Worm (Caenorhabditis elegans): ENCODE data around the gene F37C12.21.

Gene F37C12.21

ce11 chrIII:7166664-7167567 lies 21.2 kb upstream of the F37C12.21 start (continued):
- TF ChIP-seq T26A5.8 (tag; optimal IDR thresholded peaks at IDR 0.05) (no peak), madf-3 (GFP tag; IDR thresholded peaks at IDR 0.05) (no peak), somi-1 (GFP tag; optimal IDR thresholded peaks at IDR 0.05) (peak; percentile 4), B0035.1 (tag; optimal IDR thresholded peaks at IDR 0.05) (no peak), nhr-27 (tag; optimal IDR thresholded peaks at IDR 0.05) (no peak), egrh-3 (GFP tag; IDR thresholded peaks at IDR 0.05) (no peak), K11D2.4 (GFP tag; IDR thresholded peaks at IDR 0.05) (no peak), hmg-20 (GFP tag; IDR thresholded peaks at IDR 0.05) (no peak), ceh-91 (GFP tag; IDR thresholded peaks at IDR 0.05) (no peak), lin-40 (tag; optimal IDR thresholded peaks at IDR 0.05) (no peak), lin-54 (GFP tag; optimal IDR thresholded peaks at IDR 0.05) (no peak), ztf-22 (GFP tag; optimal IDR thresholded peaks at IDR 0.05) (no peak), hlh-26 (GFP tag; conservative IDR thresholded peaks at IDR 0.05) (no peak), ekl-4 (GFP tag; IDR thresholded peaks at IDR 0.05) (no peak), unc-130 (GFP tag; optimal IDR thresholded peaks at IDR 0.05) (no peak), athp-1 (tag; optimal IDR thresholded peaks at IDR 0.05) (no peak), die-1 (tag; optimal IDR thresholded peaks at IDR 0.05) (no peak), hsf-1 (GFP tag; IDR thresholded peaks at IDR 0.05) (no peak), rcor-1 (GFP tag; IDR thresholded peaks at IDR 0.05) (no peak), cebp-2 (GFP tag; IDR thresholded peaks at IDR 0.05) (no peak), Y79H2A.3 (GFP tag; conservative IDR thresholded peaks at IDR 0.05) (no peak), tlf-1 (GFP tag; optimal IDR thresholded peaks at IDR 0.05) (no peak), ceh-27 (GFP tag; optimal IDR thresholded peaks at IDR 0.05) (peak; percentile 36), lir-1 (GFP tag; conservative IDR thresholded peaks at IDR 0.05) (no peak), hmg-1.2 (GFP tag; IDR thresholded peaks at IDR 0.05) (peak; percentile 39; the same call in 1 of the 2 replicates), chd-7 (tag; optimal IDR thresholded peaks at IDR 0.05) (peak; percentile 47), F52B5.7 (tag; optimal IDR thresholded peaks at IDR 0.05) (no peak), tbx-9 (tag; optimal IDR thresholded peaks at IDR 0.05; ENCODE audit: borderline replicate concordance) (no peak), mcd-1 (GFP tag; IDR thresholded peaks at IDR 0.05) (no peak), snpc-3.4 (tag; optimal IDR thresholded peaks at IDR 0.05) (no peak), sea-2 (GFP tag; IDR thresholded peaks at IDR 0.05) (no peak), lin-35 (GFP tag; optimal IDR thresholded peaks at IDR 0.05) (no peak), lag-1 (GFP tag; IDR thresholded peaks at IDR 0.05) (no peak), T07F8.4 (tag; optimal IDR thresholded peaks at IDR 0.05) (no peak), snpc-1.1 (tag; optimal IDR thresholded peaks at IDR 0.05; ENCODE audit: insufficient read depth) (no peak), madf-8 (GFP tag; conservative IDR thresholded peaks at IDR 0.05) (no peak), F49E8.2 (tag; optimal IDR thresholded peaks at IDR 0.05; ENCODE audit: insufficient read depth) (no peak), mel-28 (tag; optimal IDR thresholded peaks at IDR 0.05; ENCODE audit: borderline replicate concordance) (no peak), snpc-4 (GFP tag; optimal IDR thresholded peaks at IDR 0.05) (no peak), snpc-4 (tag; optimal IDR thresholded peaks at IDR 0.05) (no peak), ZK185.1 (tag; optimal IDR thresholded peaks at IDR 0.05; ENCODE audit: poor library complexity, severe bottlenecking) (no peak), nhr-179 (tag; optimal IDR thresholded peaks at IDR 0.05) (no peak), rpc-1 (optimal IDR thresholded peaks at IDR 0.05) (no peak), rpc-1 (tag; optimal IDR thresholded peaks at IDR 0.05) (no peak), repo-1 (tag; optimal IDR thresholded peaks at IDR 0.05) (no peak), hrde-1 (tag; optimal IDR thresholded peaks at IDR 0.05; ENCODE audit: borderline replicate concordance) (no peak), F10E7.11 (tag; optimal IDR thresholded peaks at IDR 0.05) (no peak)

Data from whole organism, young adult.